Worm (Caenorhabditis elegans) whole organism, late embryonic: ENCODE data around the gene let-756.

Experiments used
- ceh-30 ChIP-seq: fragments of 150-350 bp; optimal IDR thresholded peaks from 2 replicates; lab custom pipeline; 2014; ENCODE audit warnings: missing biosample characterization, missing genetic modification characterization
- eyg-1 ChIP-seq: sonication (generic microtip); optimal IDR thresholded peaks from 2 replicates; lab custom pipeline; 2016; ENCODE audit warnings: missing genotype, missing genetic modification characterization, missing compliant biosample characterization
- nhr-11 ChIP-seq: fragments of 150-350 bp; optimal IDR thresholded peaks from 2 replicates; lab custom pipeline; 2014; ENCODE audit warnings: missing biosample characterization, missing genetic modification characterization

DNA sequence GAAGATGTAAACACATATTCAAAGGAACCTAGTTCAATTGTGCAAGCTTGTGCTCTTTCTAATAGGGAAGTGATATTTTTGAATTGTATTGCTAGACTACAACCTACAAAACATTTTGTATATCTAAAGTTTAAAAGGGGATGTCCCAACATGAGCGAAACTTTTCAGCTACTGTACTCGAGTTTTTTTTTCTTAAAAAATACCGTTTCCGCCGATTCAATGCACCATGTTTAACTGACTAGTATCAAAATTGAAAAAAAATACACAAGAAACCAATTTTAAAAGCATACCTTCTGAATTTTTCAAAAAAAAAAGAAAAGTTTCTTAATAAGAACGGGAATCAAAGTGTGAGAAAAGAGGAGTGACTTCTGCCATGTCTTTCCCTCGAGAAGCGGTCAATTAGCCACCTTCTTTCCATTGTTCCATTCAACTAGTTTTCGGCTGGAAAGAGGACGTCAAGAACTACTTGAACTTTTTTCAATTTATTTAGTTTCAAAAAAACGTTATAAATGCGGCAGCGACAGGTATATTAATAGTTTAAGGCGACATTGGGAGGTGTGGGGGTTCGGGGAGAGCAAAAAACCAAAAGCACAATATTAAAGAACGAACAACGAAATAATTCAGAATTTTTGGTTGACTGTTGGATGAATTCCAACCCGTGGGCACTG, 8.5 kb downstream of the let-756 start, which contains the start of gene nas-4:
- TF ChIP-seq eyg-1 (tag; lab: Kevin White, UChicago) = no peak
- TF ChIP-seq nhr-11 (tag; lab: Kevin White, UChicago) = no peak
- TF ChIP-seq ceh-30 (tag; lab: Kevin White, UChicago) = no peak
